Worm (Caenorhabditis elegans): Measurements from ENCODE around the gene C17H11.2.

Gene C17H11.2

DNA sequence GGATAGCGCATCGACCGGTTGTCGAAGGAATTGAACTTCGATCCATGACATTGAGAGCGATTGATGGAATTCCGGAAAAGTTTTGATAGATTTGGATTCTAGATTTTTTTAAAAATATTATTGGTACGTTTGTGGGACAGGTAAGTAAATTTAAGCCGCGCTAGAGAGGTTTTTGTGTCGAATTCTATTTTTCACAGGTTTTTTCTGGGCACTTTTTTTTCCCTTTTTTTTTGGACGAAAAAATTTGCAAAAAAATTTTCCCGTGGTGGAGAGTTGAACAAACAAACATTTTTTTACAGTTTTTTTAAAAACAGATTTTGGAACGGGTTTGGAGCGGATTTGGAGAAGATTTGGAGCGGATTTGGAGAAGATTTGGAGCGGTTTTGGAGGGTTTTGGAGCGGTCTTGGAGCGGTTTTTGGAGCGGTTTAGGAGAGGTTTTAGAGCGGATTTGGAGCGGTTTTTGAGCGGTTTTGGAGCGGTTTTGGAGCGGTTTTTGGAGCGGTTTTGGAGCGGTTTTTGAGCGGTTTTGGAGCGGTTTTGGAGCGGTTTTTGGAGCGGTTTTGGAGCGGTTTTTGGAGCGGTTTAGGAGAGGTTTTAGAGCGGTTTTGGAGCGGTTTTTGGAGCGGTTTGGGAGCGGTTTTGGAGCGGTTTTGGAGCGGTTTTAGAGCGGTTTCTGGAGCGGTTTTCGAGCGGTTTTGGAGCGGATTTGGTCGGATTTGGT, 12.0 kb downstream of the C17H11.2 start, which contains the start of gene C17H11.4:
Gene C17H11.4 (minus strand): TSS at position 51 of the 722 bp plus-strand sequence.
- peak; percentile 54 for TF ChIP-seq fkh-6 (tag; optimal IDR thresholded peaks at IDR 0.05)
- TF ChIP-seq unc-42 (tag; optimal IDR thresholded peaks at IDR 0.05), result peak; percentile 15
- peak; percentile 78 for TF ChIP-seq ceh-45 (GFP tag; IDR thresholded peaks at IDR 0.05)
- peak; percentile 16 for TF ChIP-seq C08G9.2 (tag; optimal IDR thresholded peaks at IDR 0.05)

DNA sequence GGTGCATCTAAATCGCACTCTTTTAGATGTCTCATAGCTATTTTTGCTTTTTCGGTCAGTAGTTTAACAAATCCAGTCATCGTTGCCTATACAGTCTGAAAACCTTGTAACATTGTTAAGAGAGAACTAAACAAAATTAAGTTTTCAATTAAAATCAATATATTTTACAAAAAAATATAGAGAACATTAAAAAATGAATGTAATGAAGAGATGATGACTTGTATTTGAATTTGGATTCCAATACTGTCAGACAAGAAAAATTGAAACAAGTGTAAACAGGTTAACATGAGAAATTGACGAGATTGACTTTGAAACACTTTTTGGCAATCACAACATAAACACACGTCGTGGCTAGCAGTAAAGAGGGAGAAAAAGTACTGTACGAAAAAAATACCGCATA, 15.3 kb downstream of the C17H11.2 start, which contains the start of gene C17H11.5:
Gene C17H11.5 (minus strand): TSS at position 101 of the 400 bp plus-strand sequence.
- no peak for TF ChIP-seq nfya-1 (tag; optimal IDR thresholded peaks at IDR 0.05)
- TF ChIP-seq ceh-24 (tag; optimal IDR thresholded peaks at IDR 0.05), result no peak
- no peak for TF ChIP-seq lim-6 (tag; optimal IDR thresholded peaks at IDR 0.05)
- no peak for TF ChIP-seq ref-2 (tag; optimal IDR thresholded peaks at IDR 0.05)
- TF ChIP-seq che-1 (tag; optimal IDR thresholded peaks at IDR 0.05), result no peak
- no peak for TF ChIP-seq ceh-14 (tag; optimal IDR thresholded peaks at IDR 0.05)

DNA sequence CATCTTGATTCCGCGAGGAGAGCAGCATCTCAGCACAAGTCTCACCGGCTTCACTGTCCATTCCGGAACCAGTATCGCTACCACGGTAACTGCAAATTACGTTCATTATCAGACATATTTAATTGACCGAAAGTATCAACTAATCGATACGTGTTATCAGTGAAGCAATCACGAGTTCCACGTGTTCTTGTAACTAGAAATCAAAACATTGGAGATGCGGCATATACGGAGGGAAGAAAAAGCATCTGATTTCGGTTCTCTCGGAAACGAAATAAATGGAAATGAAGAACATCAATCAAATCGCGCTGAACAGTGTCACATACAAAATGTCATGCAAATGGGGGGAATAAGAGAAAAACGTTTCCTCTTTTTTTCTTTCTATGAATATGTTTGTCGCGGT, 23.5 kb downstream of the C17H11.2 start:
- TF ChIP-seq gmeb-2 (tag; optimal IDR thresholded peaks at IDR 0.05), result no peak
- no peak for TF ChIP-seq pha-4 (tag; optimal IDR thresholded peaks at IDR 0.05)
- TF ChIP-seq pag-3 (tag; optimal IDR thresholded peaks at IDR 0.05; ENCODE audit: borderline replicate concordance), result no peak
- TF ChIP-seq sox-2 (GFP tag; IDR thresholded peaks at IDR 0.05), result no peak
- TF ChIP-seq ceh-2 (tag; optimal IDR thresholded peaks at IDR 0.05), result no peak

DNA sequence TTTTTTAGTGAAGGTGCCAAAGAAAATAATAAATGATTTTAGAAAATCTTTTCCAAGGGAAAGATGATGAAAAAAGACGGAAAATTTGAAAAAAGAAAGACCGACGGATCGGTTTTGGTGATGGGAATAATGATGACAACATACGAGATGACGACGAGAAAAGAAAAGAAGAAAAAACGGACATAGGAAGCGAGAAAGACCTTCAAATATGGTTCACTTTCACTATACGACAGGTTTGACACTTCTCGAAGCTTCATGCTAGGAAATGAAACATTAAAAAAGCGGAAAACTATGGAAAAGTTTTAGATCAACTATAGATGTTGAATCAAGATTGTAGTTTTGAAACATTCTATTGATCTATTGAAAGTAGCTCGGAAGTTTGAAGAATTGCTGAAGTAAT, 30.5 kb downstream of the C17H11.2 start:
- TF ChIP-seq zip-5 (tag; optimal IDR thresholded peaks at IDR 0.05) (no peak), hlh-8 (tag; optimal IDR thresholded peaks at IDR 0.05) (no peak), pha-4 (tag; optimal IDR thresholded peaks at IDR 0.05) (no peak), dmd-4 (tag; optimal IDR thresholded peaks at IDR 0.05; ENCODE audit: borderline replicate concordance) (no peak), nhr-11 (tag; optimal IDR thresholded peaks at IDR 0.05) (no peak), ets-4 (tag; optimal IDR thresholded peaks at IDR 0.05) (no peak), ceh-31 (tag; optimal IDR thresholded peaks at IDR 0.05) (no peak), ceh-48 (tag; optimal IDR thresholded peaks at IDR 0.05) (no peak), syd-9 (tag; optimal IDR thresholded peaks at IDR 0.05) (no peak), hlh-6 (tag; optimal IDR thresholded peaks at IDR 0.05) (no peak), tbx-2 (tag; optimal IDR thresholded peaks at IDR 0.05) (no peak)

DNA sequence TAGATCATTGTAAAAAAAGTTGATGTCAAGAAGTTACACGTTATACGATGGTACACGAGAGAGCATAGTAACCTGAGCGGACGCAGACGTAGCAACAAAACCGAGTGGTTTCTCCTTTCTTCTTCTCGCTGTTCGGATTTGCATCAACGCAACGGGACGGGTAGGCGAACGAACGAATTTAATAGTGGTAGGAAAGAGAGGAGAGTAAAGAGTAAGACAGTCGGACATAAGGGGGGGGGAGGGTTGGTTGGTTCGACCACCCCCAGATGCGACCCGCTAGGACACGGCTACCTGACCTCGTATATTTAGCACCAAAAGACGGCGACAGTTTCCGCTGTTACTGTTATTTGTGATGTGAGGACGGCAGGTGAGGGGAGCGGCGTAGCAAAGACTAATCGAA, 31.5 kb downstream of the C17H11.2 start:
- TF ChIP-seq ceh-31 (tag; optimal IDR thresholded peaks at IDR 0.05), result peak; percentile 50
- TF ChIP-seq ceh-34 (tag; optimal IDR thresholded peaks at IDR 0.05), result peak; percentile 58
- no peak for TF ChIP-seq C38D4.7 (GFP tag; optimal IDR thresholded peaks at IDR 0.05)
- no peak for TF ChIP-seq pax-1 (tag; optimal IDR thresholded peaks at IDR 0.05)
- no peak for TF ChIP-seq pqm-1 (tag; optimal IDR thresholded peaks at IDR 0.05)
- peak; percentile 21 for TF ChIP-seq nfya-1 (tag; optimal IDR thresholded peaks at IDR 0.05)
- TF ChIP-seq pag-3 (tag; optimal IDR thresholded peaks at IDR 0.05; ENCODE audit: borderline replicate concordance), result no peak
- TF ChIP-seq ceh-2 (tag; optimal IDR thresholded peaks at IDR 0.05), result peak; percentile 46
- TF ChIP-seq eyg-1 (tag; optimal IDR thresholded peaks at IDR 0.05), result no peak
- TF ChIP-seq nhr-11 (tag; optimal IDR thresholded peaks at IDR 0.05), result no peak
- TF ChIP-seq tbx-7 (tag; optimal IDR thresholded peaks at IDR 0.05), result no peak
- TF ChIP-seq ceh-45 (GFP tag; IDR thresholded peaks at IDR 0.05), result no peak
- no peak for TF ChIP-seq ceh-9 (tag; optimal IDR thresholded peaks at IDR 0.05)
- peak; percentile 20 for TF ChIP-seq ref-2 (tag; optimal IDR thresholded peaks at IDR 0.05)
- TF ChIP-seq unc-55 (GFP tag; optimal IDR thresholded peaks at IDR 0.05), result peak; percentile 12
- peak; percentile 28 for TF ChIP-seq tbx-2 (tag; optimal IDR thresholded peaks at IDR 0.05)
- peak; percentile 6 for TF ChIP-seq pros-1 (tag; optimal IDR thresholded peaks at IDR 0.05)
- no peak for TF ChIP-seq C08G9.2 (tag; optimal IDR thresholded peaks at IDR 0.05)
- TF ChIP-seq hlh-6 (tag; optimal IDR thresholded peaks at IDR 0.05), result peak; percentile 12
- no peak for TF ChIP-seq elt-2 (tag; optimal IDR thresholded peaks at IDR 0.05)
- peak; percentile 16 for TF ChIP-seq sdc-2 (tag; optimal IDR thresholded peaks at IDR 0.05)
